Worm (Caenorhabditis elegans) whole organism, L3 larva: ENCODE results near the gene C50H2.5.

Source experiments
- ama-1 ChIP-seq: fragments of 150-350 bp; optimal IDR thresholded peaks from 2 replicates; lab custom pipeline; 2018
- ceh-82 ChIP-seq: fragments of 150-350 bp; optimal IDR thresholded peaks from 2 replicates; lab custom pipeline; 2014; ENCODE audit warnings: missing biosample characterization, missing genetic modification characterization
- jun-1 ChIP-seq: fragments of 150-350 bp; optimal IDR thresholded peaks from 2 replicates; lab custom pipeline; 2014; ENCODE audit warnings: missing biosample characterization, missing genetic modification reagents, missing genetic modification characterization
- mdl-1 ChIP-seq: fragments of 150-350 bp; optimal IDR thresholded peaks from 2 replicates; lab custom pipeline; 2014; ENCODE audit warnings: missing biosample characterization, missing genetic modification characterization
- nhr-28 ChIP-seq: fragments of 150-350 bp; optimal IDR thresholded peaks from 2 replicates; lab custom pipeline; 2014; ENCODE audit warnings: missing biosample characterization, missing genetic modification characterization
- nhr-77 ChIP-seq: fragments of 150-350 bp; optimal IDR thresholded peaks from 2 replicates; lab custom pipeline; 2014; ENCODE audit warnings: missing biosample characterization, missing genetic modification characterization
- pha-4 ChIP-seq: fragments of 150-350 bp; optimal IDR thresholded peaks from 2 replicates; lab custom pipeline; 2014; ENCODE audit warnings: missing biosample characterization, missing genetic modification reagents, missing genetic modification characterization
- snpc-4 ChIP-seq: fragments of 150-350 bp; optimal IDR thresholded peaks from 2 replicates; lab custom pipeline; 2014; ENCODE audit warnings: missing biosample characterization, missing genetic modification characterization
- unc-62 ChIP-seq: fragments of 150-350 bp; sonication (generic microtip); optimal IDR thresholded peaks from 4 replicates; lab custom pipeline; 2014; ENCODE audit warnings: missing biosample characterization, missing genetic modification reagents, missing genetic modification characterization
- ztf-11 ChIP-seq: fragments of 150-350 bp; optimal IDR thresholded peaks from 2 replicates; lab custom pipeline; 2014; ENCODE audit warnings: missing biosample characterization, missing genetic modification characterization

- TF ChIP-seq ceh-82 (tag; lab: Kevin White, UChicago) (no peak), pha-4 (tag; lab: Kevin White, UChicago) (no peak), ama-1 (lab: Kevin White, UChicago) (no peak), nhr-28 (tag; lab: Kevin White, UChicago) (no peak), snpc-4 (tag; lab: Kevin White, UChicago) (no peak), unc-62 (GFP tag; lab: Kevin White, UChicago) (no peak), nhr-77 (tag; lab: Kevin White, UChicago) (no peak), ztf-11 (tag; lab: Kevin White, UChicago) (no peak), jun-1 (tag; lab: Kevin White, UChicago) (no peak), mdl-1 (tag; lab: Kevin White, UChicago) (no peak)
Measured at ce11 chrV:9899278-9899677, 19.2 kb upstream of the C50H2.5 start, which contains the start of gene egl-47.
